Worm (Caenorhabditis elegans) whole organism, L3 larva: ENCODE measurements around the gene srz-37.

Experiments
- R02D3.7 ChIP-seq: fragments of 150-350 bp; optimal IDR thresholded peaks from 2 replicates; lab custom pipeline; 2014; ENCODE audit warnings: missing biosample characterization, missing genetic modification characterization
- ZK546.5 ChIP-seq: sonication (generic microtip); optimal IDR thresholded peaks from 2 replicates; lab custom pipeline; 2017; ENCODE audit warnings: missing biosample characterization, missing genetic modification characterization
- aly-2 ChIP-seq: fragments of 150-350 bp; optimal IDR thresholded peaks from 2 replicates; lab custom pipeline; 2014; ENCODE audit warnings: missing biosample characterization, missing genetic modification characterization
- ceh-16 ChIP-seq: sonication (generic microtip); optimal IDR thresholded peaks from 2 replicates; lab custom pipeline; 2017; ENCODE audit warnings: missing biosample characterization, missing genetic modification characterization
- ceh-28 ChIP-seq: fragments of 150-350 bp; optimal IDR thresholded peaks from 2 replicates; lab custom pipeline; 2014; ENCODE audit warnings: missing biosample characterization, missing genetic modification reagents, missing genetic modification characterization
- daf-12 ChIP-seq: fragments of 150-350 bp; optimal IDR thresholded peaks from 2 replicates; lab custom pipeline; 2014; ENCODE audit warnings: missing biosample characterization, missing genetic modification reagents, missing genetic modification characterization
- egl-5 ChIP-seq: fragments of 150-350 bp; optimal IDR thresholded peaks from 2 replicates; lab custom pipeline; 2017; ENCODE audit warnings: missing biosample characterization, missing genetic modification reagents, missing genetic modification characterization, inconsistent platforms
- eor-1 ChIP-seq, 2 experiments: fragments of 150-350 bp; optimal IDR thresholded peaks; 2 replicates each; lab custom pipeline; 2014 to 2018; ENCODE audit warnings: missing biosample characterization in 2 of 2, missing genetic modification characterization in 2 of 2
- fkh-10 ChIP-seq: sonication (generic microtip); optimal IDR thresholded peaks from 2 replicates; lab custom pipeline; 2017; ENCODE audit warnings: missing biosample characterization, missing genetic modification reagents, missing genetic modification characterization
- fkh-2 ChIP-seq: fragments of 150-350 bp; optimal IDR thresholded peaks from 2 replicates; lab custom pipeline; 2014; ENCODE audit warnings: missing biosample characterization, missing genetic modification reagents, missing genetic modification characterization
- fos-1 ChIP-seq: fragments of 150-350 bp; optimal IDR thresholded peaks from 2 replicates; lab custom pipeline; 2014; ENCODE audit warnings: missing biosample characterization, missing genetic modification characterization
- hmg-11 ChIP-seq: sonication (generic microtip); optimal IDR thresholded peaks from 2 replicates; lab custom pipeline; 2016; ENCODE audit warnings: missing genetic modification characterization, missing compliant biosample characterization
- jun-1 ChIP-seq: fragments of 150-350 bp; optimal IDR thresholded peaks from 2 replicates; lab custom pipeline; 2014; ENCODE audit warnings: missing biosample characterization, missing genetic modification reagents, missing genetic modification characterization
- mdl-1 ChIP-seq: fragments of 150-350 bp; optimal IDR thresholded peaks from 2 replicates; lab custom pipeline; 2014; ENCODE audit warnings: missing biosample characterization, missing genetic modification characterization
- mml-1 ChIP-seq: fragments of 150-350 bp; sonication (generic microtip); optimal IDR thresholded peaks from 3 replicates; lab custom pipeline; 2014; ENCODE audit warnings: missing biosample characterization, missing genetic modification characterization
- nfya-1 ChIP-seq: sonication (generic microtip); optimal IDR thresholded peaks from 2 replicates; lab custom pipeline; 2017; ENCODE audit warnings: missing genetic modification characterization, mild to moderate bottlenecking, missing compliant biosample characterization, antibody characterized with exemption, moderate library complexity; ENCODE audit not compliant: insufficient read depth
- nhr-11 ChIP-seq: fragments of 150-350 bp; optimal IDR thresholded peaks from 2 replicates; lab custom pipeline; 2014; ENCODE audit warnings: missing biosample characterization, missing genetic modification characterization
- nhr-12 ChIP-seq: fragments of 150-350 bp; optimal IDR thresholded peaks from 2 replicates; lab custom pipeline; 2014; ENCODE audit warnings: missing biosample characterization, missing genetic modification characterization
- nhr-23 ChIP-seq: fragments of 150-350 bp; optimal IDR thresholded peaks from 2 replicates; lab custom pipeline; 2014; ENCODE audit warnings: missing biosample characterization, missing genetic modification reagents, missing genetic modification characterization
- nhr-43 ChIP-seq: sonication (generic microtip); optimal IDR thresholded peaks from 2 replicates; lab custom pipeline; 2016; ENCODE audit warnings: mild to moderate bottlenecking, missing genetic modification characterization, missing compliant biosample characterization; ENCODE audit not compliant: poor library complexity, severe bottlenecking
- nhr-67 ChIP-seq: fragments of 150-350 bp; optimal IDR thresholded peaks from 2 replicates; lab custom pipeline; 2014; ENCODE audit warnings: missing biosample characterization, missing genetic modification characterization
- nhr-76 ChIP-seq: fragments of 150-350 bp; sonication (generic microtip); optimal IDR thresholded peaks from 5 replicates; lab custom pipeline; 2014; ENCODE audit warnings: missing biosample characterization, missing genetic modification characterization
- nhr-77 ChIP-seq: fragments of 150-350 bp; optimal IDR thresholded peaks from 2 replicates; lab custom pipeline; 2014; ENCODE audit warnings: missing biosample characterization, missing genetic modification characterization
- pqm-1 ChIP-seq: fragments of 150-350 bp; optimal IDR thresholded peaks from 2 replicates; lab custom pipeline; 2017; ENCODE audit warnings: missing biosample characterization, missing genetic modification characterization, inconsistent platforms
- skn-1 ChIP-seq: fragments of 150-350 bp; optimal IDR thresholded peaks from 2 replicates; lab custom pipeline; 2014; ENCODE audit warnings: missing biosample characterization, missing genetic modification characterization
- snpc-4 ChIP-seq: fragments of 150-350 bp; optimal IDR thresholded peaks from 2 replicates; lab custom pipeline; 2014; ENCODE audit warnings: missing biosample characterization, missing genetic modification characterization
- tbx-2 ChIP-seq: sonication (generic microtip); optimal IDR thresholded peaks from 2 replicates; lab custom pipeline; 2016; ENCODE audit warnings: mild to moderate bottlenecking, missing genetic modification characterization, missing compliant biosample characterization
- unc-39 ChIP-seq: sonication (generic microtip); optimal IDR thresholded peaks from 4 replicates; lab custom pipeline; 2017; ENCODE audit warnings: missing biosample characterization, missing genetic modification characterization
- zag-1 ChIP-seq: fragments of 150-350 bp; optimal IDR thresholded peaks from 2 replicates; lab custom pipeline; 2014; ENCODE audit warnings: missing biosample characterization, missing genetic modification characterization
- ztf-11 ChIP-seq: fragments of 150-350 bp; optimal IDR thresholded peaks from 2 replicates; lab custom pipeline; 2014; ENCODE audit warnings: missing biosample characterization, missing genetic modification characterization
- ztf-4 ChIP-seq: fragments of 150-350 bp; optimal IDR thresholded peaks from 2 replicates; lab custom pipeline; 2014; ENCODE audit warnings: missing biosample characterization, missing genetic modification characterization

srz-37 gene

ce11 chrIV:3491477-3491876 is 9.8 kb upstream of the srz-37 start, which contains the start of gene srz-78:
srz-78 (plus strand) TSS chrIV:3491777.
- TF ChIP-seq skn-1 (tag; lab: Kevin White, UChicago) (no peak), tbx-2 (tag; lab: Kevin White, UChicago) (no peak), nhr-67 (tag; lab: Kevin White, UChicago) (no peak), nhr-76 (tag; lab: Kevin White, UChicago) (no peak), fkh-2 (no peak), ZK546.5 (tag; lab: Kevin White, UChicago) (no peak), fkh-10 (GFP tag; lab: Kevin White, UChicago) (no peak), nhr-77 (tag; lab: Kevin White, UChicago) (no peak)

- no peak for TF ChIP-seq daf-12 (tag; lab: Kevin White, UChicago)
- TF ChIP-seq tbx-2 (tag; lab: Kevin White, UChicago): no peak
These were observed 717 bp upstream of the srz-37 start, which contains the start of gene srz-82 for ce11 chrIV:3482195-3482959. srz-82 (plus strand) TSS chrIV:3482895.

- TF ChIP-seq nfya-1 (no peak), pqm-1 (tag; lab: Kevin White, UChicago) (no peak), snpc-4 (tag; lab: Kevin White, UChicago) (no peak), ceh-28 (tag; lab: Kevin White, UChicago) (no peak), ztf-11 (tag; lab: Kevin White, UChicago) (no peak), hmg-11 (tag; lab: Kevin White, UChicago) (no peak), nhr-23 (tag; lab: Kevin White, UChicago) (no peak), egl-5 (tag; lab: Kevin White, UChicago) (no peak), fkh-2 (no peak), fkh-10 (GFP tag; lab: Kevin White, UChicago) (no peak), fos-1 (no peak), aly-2 (no peak), mdl-1 (tag; lab: Kevin White, UChicago) (no peak), eor-1 (tag; optimal IDR thresholded peaks at IDR 0.05; lab: Kevin White, UChicago) (no peak), nhr-76 (tag; lab: Kevin White, UChicago) (no peak), zag-1 (tag; lab: Kevin White, UChicago) (no peak), nhr-12 (tag; lab: Kevin White, UChicago) (no peak), R02D3.7 (tag; lab: Kevin White, UChicago) (no peak), mml-1 (tag; lab: Kevin White, UChicago) (no peak)
These were observed 2.7 kb downstream of the srz-37 start, which contains the start of the genes srz-70 and C09G12.5 for ce11 chrIV:3478911-3479385. srz-70 (minus strand) TSS chrIV:3479011. C09G12.5 (plus strand) TSS chrIV:3479335.

- TF ChIP-seq nhr-67 (tag; lab: Kevin White, UChicago): no peak
- no peak for TF ChIP-seq nhr-23 (tag; lab: Kevin White, UChicago)
- TF ChIP-seq tbx-2 (tag; lab: Kevin White, UChicago): no peak
- no peak for TF ChIP-seq ZK546.5 (tag; lab: Kevin White, UChicago)
- no peak for TF ChIP-seq nhr-76 (tag; lab: Kevin White, UChicago)
- TF ChIP-seq ceh-16 (tag; lab: Kevin White, UChicago): no peak
- no peak for TF ChIP-seq pqm-1 (tag; lab: Kevin White, UChicago)
These were observed 4.5 kb downstream of the srz-37 start, which contains the start of gene srz-69 for ce11 chrIV:3477124-3477523. srz-69 (minus strand) TSS chrIV:3477224.

ce11 chrIV:3469742-3470141 is 11.9 kb downstream of the srz-37 start, which contains the start of gene F58E2.2:
F58E2.2 (plus strand) TSS chrIV:3470042.
- TF ChIP-seq daf-12 (tag; lab: Kevin White, UChicago) (no peak), ztf-4 (tag; lab: Kevin White, UChicago) (no peak), nhr-11 (tag; lab: Kevin White, UChicago) (no peak), egl-5 (tag; lab: Kevin White, UChicago) (no peak), nhr-43 (tag; lab: Kevin White, UChicago) (no peak), jun-1 (tag; lab: Kevin White, UChicago) (no peak), unc-39 (tag; lab: Kevin White, UChicago) (no peak)
